Worm (Caenorhabditis elegans) whole organism, L4 larva: Measurements from ENCODE around the gene T28B11.1.

Experiments used
- hlh-30 ChIP-seq: sonication (generic microtip); optimal IDR thresholded peaks from 2 replicates; lab custom pipeline; 2017; ENCODE audit warnings: antibody characterized with exemption, mild to moderate bottlenecking, missing genetic modification characterization, missing compliant biosample characterization; ENCODE audit not compliant: insufficient read depth
- pha-4 ChIP-seq, 2 experiments: fragments of 150-350 bp in 1 of 2; fragments of 200-800 bp in 1 of 2; sonication (Bioruptor generic) in 1 of 2; IDR thresholded peaks in 1 of 2; optimal IDR thresholded peaks in 1 of 2; 2 replicates each; pipeline versions ENCODE4 v1.3.6 to Lab custom; 2014 to 2022; ENCODE audit warnings: missing genetic modification characterization in 2 of 2, missing genetic modification reagents in 2 of 2, missing biosample characterization in 1 of 2, missing compliant biosample characterization in 1 of 2

DNA sequence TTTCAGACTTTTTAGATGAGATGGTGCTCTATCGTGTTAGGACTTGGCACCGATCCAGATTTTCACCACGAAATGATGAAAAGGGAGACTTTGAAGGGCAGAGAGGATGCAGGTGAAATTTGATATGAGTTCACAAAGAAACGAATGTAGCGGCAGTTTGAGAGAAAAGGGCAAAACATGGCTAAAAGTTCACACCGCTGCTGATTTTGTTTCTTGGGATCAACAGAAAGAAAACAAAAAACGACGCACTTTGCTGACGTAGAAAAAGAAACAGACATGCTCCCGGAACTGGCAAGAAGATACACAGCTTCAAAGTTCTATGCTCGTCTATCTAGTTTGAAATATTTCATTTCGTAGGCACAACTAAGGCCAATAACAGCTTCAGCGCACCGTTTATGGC, 8.6 kb downstream of the T28B11.1 start:
- TF ChIP-seq hlh-30 (tag; lab: Kevin White, UChicago) (no peak), pha-4 (GFP tag; IDR thresholded peaks at IDR 0.05; lab: Robert Waterston, UW) (no peak), pha-4 (tag; optimal IDR thresholded peaks at IDR 0.05; lab: Kevin White, UChicago) (no peak)
